Worm (Caenorhabditis elegans) whole organism, midembryonic: ENCODE results near the gene B0563.1.

ENCODE experiments used
- klf-2 ChIP-seq: fragments of 200-800 bp; sonication (Bioruptor generic); conservative IDR thresholded peaks from 2 replicates; pipeline ENCODE4 v1.3.6; 2022; ENCODE audit warnings: missing genetic modification reagents, missing genetic modification characterization, missing compliant biosample characterization
- med-1 ChIP-seq: sonication (generic microtip); optimal IDR thresholded peaks from 2 replicates; lab custom pipeline; 2017; ENCODE audit warnings: missing genetic modification characterization, mild to moderate bottlenecking, missing compliant biosample characterization, antibody characterized with exemption, missing genetic modification reagents; ENCODE audit not compliant: insufficient read depth
- ref-1 ChIP-seq: fragments of 200-800 bp; sonication (Bioruptor generic); conservative IDR thresholded peaks from 2 replicates; pipeline ENCODE4 v1.3.6; 2022; ENCODE audit warnings: missing genetic modification reagents, missing genetic modification characterization, missing compliant biosample characterization
- ztf-29 ChIP-seq: fragments of 200-800 bp; sonication (Bioruptor generic); IDR thresholded peaks from 2 replicates; pipeline ENCODE4 v1.3.6; 2022; ENCODE audit warnings: missing genetic modification reagents, missing genetic modification characterization, missing compliant biosample characterization

DNA sequence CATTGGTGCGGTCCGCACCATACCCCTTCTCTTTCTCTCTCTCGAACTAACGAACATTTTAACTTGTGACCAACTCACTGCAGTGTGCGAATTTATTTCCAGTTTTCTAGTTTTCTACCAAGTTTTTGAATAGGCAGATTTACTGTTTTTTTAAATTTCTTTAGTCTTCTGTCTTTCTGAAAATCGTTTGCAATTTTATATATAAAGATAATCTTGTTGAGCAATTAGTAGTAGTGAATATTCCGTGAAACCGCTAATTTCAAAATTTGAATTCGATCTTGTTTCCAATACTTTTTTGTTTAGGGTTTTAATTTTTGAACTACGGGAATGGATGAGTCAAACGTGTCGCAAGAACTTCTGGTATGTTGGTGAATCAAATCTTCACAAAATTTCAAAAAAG is 12.5 kb downstream of the B0563.1 start, which contains the start of gene Y81B9A.2:
- TF ChIP-seq ref-1, result no peak
- TF ChIP-seq ztf-29, result no peak
- no peak for TF ChIP-seq med-1 (GFP tag; lab: Kevin White, UChicago)
- TF ChIP-seq klf-2 (GFP tag; lab: Robert Waterston, UW), result no peak
